Worm (Caenorhabditis elegans) whole organism, L2 larva: ENCODE results near the gene Y41D4B.11.
"Not testable (repeated sequence)": the region's sequence is repeated elsewhere in the genome, so short reads cannot be mapped to it uniquely, and the experiment has no call there.

Experiments
- C34F6.9 ChIP-seq: fragments of 150-350 bp; optimal IDR thresholded peaks from 2 replicates; lab custom pipeline; 2014; ENCODE audit warnings: missing biosample characterization, missing genetic modification characterization
- F13H6.1 ChIP-seq: sonication (generic microtip); optimal IDR thresholded peaks from 2 replicates; lab custom pipeline; 2016; ENCODE audit warnings: missing genetic modification characterization, missing compliant biosample characterization
- Y55F3AM.14 ChIP-seq: fragments of 200-800 bp; sonication (Bioruptor generic); optimal IDR thresholded peaks from 2 replicates; lab custom pipeline; 2018; ENCODE audit warnings: mild to moderate bottlenecking, missing genetic modification characterization, missing compliant biosample characterization
- aly-2 ChIP-seq: fragments of 150-350 bp; optimal IDR thresholded peaks from 2 replicates; lab custom pipeline; 2014; ENCODE audit warnings: missing biosample characterization, missing genetic modification characterization
- blmp-1 ChIP-seq: sonication (generic microtip); optimal IDR thresholded peaks from 2 replicates; lab custom pipeline; 2017; ENCODE audit warnings: missing genetic modification characterization, mild to moderate bottlenecking, missing compliant biosample characterization, antibody characterized with exemption, moderate library complexity; ENCODE audit not compliant: insufficient read depth
- ceh-16 ChIP-seq: fragments of 150-350 bp; optimal IDR thresholded peaks from 2 replicates; lab custom pipeline; 2014; ENCODE audit warnings: missing biosample characterization, missing genetic modification characterization
- crh-2 ChIP-seq: sonication (generic microtip); optimal IDR thresholded peaks from 2 replicates; lab custom pipeline; 2017; ENCODE audit warnings: missing biosample characterization, missing genetic modification characterization
- dmd-4 ChIP-seq: sonication (generic microtip); optimal IDR thresholded peaks from 2 replicates; lab custom pipeline; 2017; ENCODE audit warnings: missing biosample characterization, missing genetic modification characterization
- egl-27 ChIP-seq: sonication (generic microtip); optimal IDR thresholded peaks from 3 replicates; lab custom pipeline; 2017; ENCODE audit warnings: missing biosample characterization, missing genetic modification reagents, missing genetic modification characterization
- elt-1 ChIP-seq: fragments of 150-350 bp; optimal IDR thresholded peaks from 2 replicates; lab custom pipeline; 2014; ENCODE audit warnings: missing biosample characterization, missing genetic modification characterization
- elt-3 ChIP-seq: sonication (generic microtip); optimal IDR thresholded peaks from 2 replicates; lab custom pipeline; 2017; ENCODE audit warnings: missing biosample characterization, missing genetic modification characterization
- fos-1 ChIP-seq: fragments of 150-350 bp; optimal IDR thresholded peaks from 2 replicates; lab custom pipeline; 2014; ENCODE audit warnings: missing biosample characterization, missing genetic modification characterization
- gmeb-1 ChIP-seq: fragments of 150-350 bp; optimal IDR thresholded peaks from 2 replicates; lab custom pipeline; 2014; ENCODE audit warnings: missing biosample characterization, missing genetic modification characterization
- lin-13 ChIP-seq: fragments of 150-350 bp; optimal IDR thresholded peaks from 2 replicates; lab custom pipeline; 2014; ENCODE audit warnings: missing biosample characterization, missing genetic modification reagents, missing genetic modification characterization
- lsy-2 ChIP-seq, 2 experiments: fragments of 150-350 bp in 1 of 2; sonication (generic microtip) in 1 of 2; optimal IDR thresholded peaks; 2 replicates each; lab custom pipeline; 2014 to 2017; ENCODE audit warnings: missing biosample characterization in 2 of 2, missing genetic modification characterization in 2 of 2
- mbf-1 ChIP-seq: sonication (generic microtip); optimal IDR thresholded peaks from 2 replicates; lab custom pipeline; 2017; ENCODE audit warnings: missing biosample characterization, missing genetic modification characterization
- mdl-1 ChIP-seq, 2 experiments: fragments of 150-350 bp in 1 of 2; sonication (generic microtip) in 1 of 2; optimal IDR thresholded peaks; 2 replicates each; lab custom pipeline; 2017; ENCODE audit warnings: missing biosample characterization in 2 of 2, missing genetic modification characterization in 2 of 2
- nhr-10 ChIP-seq: sonication (generic microtip); optimal IDR thresholded peaks from 2 replicates; lab custom pipeline; 2017; ENCODE audit warnings: missing biosample characterization, missing genetic modification characterization
- nhr-12 ChIP-seq: fragments of 150-350 bp; optimal IDR thresholded peaks from 2 replicates; lab custom pipeline; 2014; ENCODE audit warnings: missing biosample characterization, missing genetic modification characterization
- nhr-129 ChIP-seq: fragments of 150-350 bp; optimal IDR thresholded peaks from 2 replicates; lab custom pipeline; 2014; ENCODE audit warnings: missing biosample characterization, missing genetic modification characterization
- nhr-21 ChIP-seq: fragments of 150-350 bp; optimal IDR thresholded peaks from 2 replicates; lab custom pipeline; 2014; ENCODE audit warnings: missing biosample characterization, missing genetic modification characterization
- nhr-23 ChIP-seq: fragments of 150-350 bp; optimal IDR thresholded peaks from 2 replicates; lab custom pipeline; 2014; ENCODE audit warnings: missing biosample characterization, missing genetic modification reagents, missing genetic modification characterization
- nhr-237 ChIP-seq: fragments of 150-350 bp; optimal IDR thresholded peaks from 2 replicates; lab custom pipeline; 2014; ENCODE audit warnings: missing biosample characterization, missing genetic modification characterization
- nhr-25 ChIP-seq: fragments of 150-350 bp; sonication (generic microtip); optimal IDR thresholded peaks from 3 replicates; lab custom pipeline; 2014; ENCODE audit warnings: missing biosample characterization, missing genetic modification characterization
- nhr-6 ChIP-seq: fragments of 150-350 bp; optimal IDR thresholded peaks from 2 replicates; lab custom pipeline; 2014; ENCODE audit warnings: missing biosample characterization, missing genetic modification characterization
- nhr-77 ChIP-seq: fragments of 150-350 bp; optimal IDR thresholded peaks from 2 replicates; lab custom pipeline; 2014; ENCODE audit warnings: missing biosample characterization, missing genetic modification characterization
- peb-1 ChIP-seq: fragments of 150-350 bp; optimal IDR thresholded peaks from 2 replicates; lab custom pipeline; 2014; ENCODE audit warnings: missing biosample characterization, missing genetic modification characterization
- sem-4 ChIP-seq: fragments of 150-350 bp; optimal IDR thresholded peaks from 2 replicates; lab custom pipeline; 2014; ENCODE audit warnings: missing biosample characterization, missing genetic modification reagents, missing genetic modification characterization
- skn-1 ChIP-seq: sonication (generic microtip); optimal IDR thresholded peaks from 2 replicates; lab custom pipeline; 2017; ENCODE audit warnings: missing biosample characterization, missing genetic modification characterization
- sma-3 ChIP-seq: sonication (generic microtip); optimal IDR thresholded peaks from 2 replicates; lab custom pipeline; 2016; ENCODE audit warnings: missing genetic modification reagents, missing genetic modification characterization, missing compliant biosample characterization
- sma-9 ChIP-seq, 2 experiments: fragments of 150-350 bp in 1 of 2; sonication (generic microtip) in 1 of 2; optimal IDR thresholded peaks; 2 replicates each; lab custom pipeline; 2014 to 2016; ENCODE audit warnings: missing genetic modification characterization in 2 of 2, mild to moderate bottlenecking in 1 of 2, missing biosample characterization in 1 of 2, missing compliant biosample characterization in 1 of 2, missing genetic modification reagents in 1 of 2, moderate library complexity in 1 of 2
- snpc-4 ChIP-seq: fragments of 150-350 bp; optimal IDR thresholded peaks from 2 replicates; lab custom pipeline; 2014; ENCODE audit warnings: missing biosample characterization, missing genetic modification characterization
- unc-55 ChIP-seq: fragments of 150-350 bp; sonication (generic microtip); optimal IDR thresholded peaks from 3 replicates; lab custom pipeline; 2014; ENCODE audit warnings: missing biosample characterization, missing genetic modification reagents, missing genetic modification characterization
- unc-62 ChIP-seq: fragments of 150-350 bp; optimal IDR thresholded peaks from 2 replicates; lab custom pipeline; 2014; ENCODE audit warnings: missing biosample characterization, missing genetic modification reagents, missing genetic modification characterization
- ztf-11 ChIP-seq: sonication (generic microtip); optimal IDR thresholded peaks from 2 replicates; lab custom pipeline; 2017; ENCODE audit warnings: missing biosample characterization, missing genetic modification characterization

The Y41D4B.11 gene

ce11 chrIV:1633445-1633844, 27.9 kb downstream of the Y41D4B.11 start, which contains the start of gene Y41D4B.6:
Gene Y41D4B.6, plus strand, starts transcription at chrIV:1633745.
- TF ChIP-seq elt-1 (tag; lab: Kevin White, UChicago) (no peak), sem-4 (no peak), mdl-1 (tag; optimal IDR thresholded peaks at IDR 0.05; lab: Kevin White, UChicago) (no peak), blmp-1 (tag; lab: Kevin White, UChicago) (no peak), skn-1 (tag; lab: Kevin White, UChicago) (no peak), nhr-23 (tag; lab: Kevin White, UChicago) (no peak)

ce11 chrIV:1637333-1637732, 31.8 kb downstream of the Y41D4B.11 start:
- TF ChIP-seq F13H6.1 (tag; lab: Kevin White, UChicago) (no peak), unc-62 (no peak), sma-9 (GFP tag; optimal IDR thresholded peaks at IDR 0.05; lab: Kevin White, UChicago) (no peak), sma-9 (tag; optimal IDR thresholded peaks at IDR 0.05; lab: Kevin White, UChicago) (no peak), crh-2 (tag; lab: Kevin White, UChicago) (no peak), mbf-1 (tag; lab: Kevin White, UChicago) (no peak), lin-13 (GFP tag; lab: Kevin White, UChicago) (no peak)

DNA sequence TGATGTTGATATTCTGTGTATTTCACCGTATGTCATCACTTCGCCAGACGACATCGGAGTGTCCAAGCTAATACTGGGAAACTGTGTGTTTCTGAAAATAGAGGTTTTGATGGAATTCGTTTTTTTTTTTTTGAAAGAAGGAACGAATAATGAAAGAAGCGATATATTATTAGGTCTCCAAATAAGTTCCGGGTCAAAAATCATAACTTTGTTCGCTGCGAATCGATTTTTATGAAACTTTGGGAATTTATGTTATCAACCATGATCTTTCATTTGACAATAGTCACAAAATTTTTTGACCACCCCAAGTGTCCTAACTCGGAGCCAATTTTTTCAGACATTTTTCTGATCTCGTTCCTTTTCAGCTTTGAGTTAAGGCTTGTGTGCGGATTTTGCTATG, 39.7 kb downstream of the Y41D4B.11 start, which contains the start of gene nhr-274:
nhr-274 (minus strand) TSS at position 101 of the 400 bp plus-strand sequence.
- TF ChIP-seq ztf-11, nhr-10, ceh-16 (tag; lab: Kevin White, UChicago): not testable (repeated sequence)
- TF ChIP-seq, all 48 proteins: peak for 0; not testable (repeated sequence) for 48

DNA sequence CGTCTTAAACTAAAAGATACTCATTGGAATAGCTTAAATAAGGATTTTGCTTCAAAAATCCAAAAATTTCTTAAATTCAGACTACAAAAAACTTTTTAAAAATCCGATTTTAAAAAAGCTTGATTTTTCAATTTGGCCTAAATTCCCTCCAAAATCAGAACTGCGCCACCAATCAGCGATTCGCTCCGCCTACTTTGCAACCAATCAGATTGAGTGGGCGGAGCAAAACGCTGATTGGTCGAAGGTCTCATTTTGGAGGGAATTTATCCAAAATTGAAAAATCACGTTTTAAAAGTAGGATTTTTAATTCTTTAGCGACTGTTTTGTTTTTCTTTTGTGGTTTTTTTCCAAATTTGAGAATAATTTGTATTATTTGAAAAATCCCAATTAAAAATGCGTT, 43.8 kb downstream of the Y41D4B.11 start:
- no peak for TF ChIP-seq dmd-4 (tag; lab: Kevin White, UChicago)
- TF ChIP-seq F13H6.1 (tag; lab: Kevin White, UChicago) = no peak
- no peak for TF ChIP-seq nhr-12 (tag; lab: Kevin White, UChicago)
- no peak for TF ChIP-seq nhr-25 (tag; lab: Kevin White, UChicago)
- TF ChIP-seq nhr-23 (tag; lab: Kevin White, UChicago) = no peak
- no peak for TF ChIP-seq elt-3 (tag; lab: Kevin White, UChicago)
- no peak for TF ChIP-seq nhr-237
- TF ChIP-seq aly-2 (tag; lab: Kevin White, UChicago) = no peak
- TF ChIP-seq nhr-21 (tag; lab: Kevin White, UChicago) = no peak
- no peak for TF ChIP-seq egl-27 (tag; lab: Kevin White, UChicago)
- no peak for TF ChIP-seq Y55F3AM.14 (GFP tag; lab: Kevin White, UChicago)
- no peak for TF ChIP-seq snpc-4
- TF ChIP-seq unc-55 (GFP tag; lab: Kevin White, UChicago) = no peak
- no peak for TF ChIP-seq peb-1 (tag; lab: Kevin White, UChicago)
- TF ChIP-seq gmeb-1 (tag; lab: Kevin White, UChicago) = no peak
- no peak for TF ChIP-seq sma-9 (GFP tag; optimal IDR thresholded peaks at IDR 0.05; lab: Kevin White, UChicago)
- TF ChIP-seq sma-9 (tag; optimal IDR thresholded peaks at IDR 0.05; lab: Kevin White, UChicago) = no peak
- no peak for TF ChIP-seq fos-1 (tag; lab: Kevin White, UChicago)
- TF ChIP-seq ztf-11 (tag; lab: Kevin White, UChicago) = no peak
- no peak for TF ChIP-seq nhr-6 (tag; lab: Kevin White, UChicago)

DNA sequence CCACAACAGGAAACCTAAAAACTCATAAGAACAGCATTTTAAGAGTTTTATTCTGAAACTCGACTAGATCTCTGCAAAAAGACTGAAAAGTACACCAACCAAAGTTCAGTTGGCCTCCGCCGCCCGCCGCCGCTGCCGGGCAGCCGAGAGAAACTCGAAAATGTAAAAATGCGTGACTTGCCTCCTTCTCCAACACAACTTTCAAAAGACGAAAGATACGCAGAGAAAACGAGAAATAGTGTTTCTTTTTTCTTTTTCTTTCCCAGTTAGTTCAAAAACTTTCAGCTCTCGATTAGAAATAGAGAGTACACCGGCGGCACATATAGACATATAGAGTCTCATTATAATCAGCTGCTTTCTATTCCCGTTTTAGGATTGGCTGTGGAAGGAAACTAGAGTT, 44.3 kb downstream of the Y41D4B.11 start:
- peak; percentile 29 for TF ChIP-seq nhr-21 (tag; lab: Kevin White, UChicago)
- peak; percentile 75 for TF ChIP-seq crh-2 (tag; lab: Kevin White, UChicago)
- no peak for TF ChIP-seq skn-1 (tag; lab: Kevin White, UChicago)
- TF ChIP-seq C34F6.9 = peak; percentile 62
- peak; percentile 71 for TF ChIP-seq fos-1 (tag; lab: Kevin White, UChicago)
- TF ChIP-seq nhr-129 (tag; lab: Kevin White, UChicago) = peak; percentile 47
- TF ChIP-seq nhr-6 (tag; lab: Kevin White, UChicago) = no peak
- peak in 1 of 2 experiments; percentile 28 for TF ChIP-seq lsy-2 (tag; optimal IDR thresholded peaks at IDR 0.05; lab: Kevin White, UChicago)
- TF ChIP-seq nhr-77 (tag; lab: Kevin White, UChicago) = no peak
- no peak for TF ChIP-seq nhr-23 (tag; lab: Kevin White, UChicago)
- peak; percentile 78 for TF ChIP-seq unc-55 (GFP tag; lab: Kevin White, UChicago)
- peak; percentile 12 for TF ChIP-seq lin-13 (GFP tag; lab: Kevin White, UChicago)
- TF ChIP-seq sma-3 (GFP tag; lab: Kevin White, UChicago) = no peak
- peak; percentile 37 for TF ChIP-seq sma-9 (GFP tag; optimal IDR thresholded peaks at IDR 0.05; lab: Kevin White, UChicago)
- TF ChIP-seq sma-9 (tag; optimal IDR thresholded peaks at IDR 0.05; lab: Kevin White, UChicago) = no peak
- peak; percentile 31 for TF ChIP-seq gmeb-1 (tag; lab: Kevin White, UChicago)
- TF ChIP-seq, all 48 proteins: peak for 10
